Worm (Caenorhabditis elegans): Measurements from ENCODE around the gene kbp-1.

ce11 chrIII:6912381-6912780, 42.9 kb downstream of the kbp-1 start, which contains the start of gene pdf-1:
- TF ChIP-seq pqm-1 (tag; optimal IDR thresholded peaks at IDR 0.05) (no peak), fkh-10 (GFP tag; optimal IDR thresholded peaks at IDR 0.05) (no peak), pha-4 (tag; optimal IDR thresholded peaks at IDR 0.05) (no peak), dve-1 (tag; optimal IDR thresholded peaks at IDR 0.05) (no peak), pat-9 (tag; optimal IDR thresholded peaks at IDR 0.05) (no peak), hlh-13 (GFP tag; optimal IDR thresholded peaks at IDR 0.05) (no peak)

All from whole organism, late embryonic.